Fruit fly (Drosophila melanogaster): ENCODE data around the gene ocn.

ocn gene

DNA sequence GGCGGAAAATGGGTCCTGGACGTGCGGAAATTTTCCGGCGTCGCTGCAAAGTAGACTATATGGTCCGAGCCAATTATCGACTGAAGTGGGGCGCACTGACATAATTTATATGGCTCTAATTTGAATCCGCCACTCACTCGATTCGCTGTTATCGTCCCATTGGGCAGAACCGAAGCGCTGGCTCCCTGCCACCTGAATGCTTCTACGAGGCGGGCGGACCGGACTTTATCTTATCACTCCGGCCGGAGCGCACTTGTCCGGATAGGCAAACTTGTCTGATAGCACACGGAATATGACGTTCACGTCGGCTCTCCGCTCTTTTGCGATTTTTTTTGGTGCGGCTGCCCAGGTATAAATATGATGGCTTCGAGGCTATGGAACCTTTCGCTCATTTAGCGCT, 25.0 kb upstream of the ocn start:
- TF ChIP-seq jim (GFP tag; optimal IDR thresholded peaks at IDR 0.05) (no peak), GATAd (GFP tag; optimal IDR thresholded peaks at IDR 0.05) (no peak), tai (GFP tag; optimal IDR thresholded peaks at IDR 0.05) (no peak), Hnf4 (GFP tag; optimal IDR thresholded peaks at IDR 0.05) (no peak), br (GFP tag; optimal IDR thresholded peaks at IDR 0.05) (peak; percentile 7), Dif (GFP tag; optimal IDR thresholded peaks at IDR 0.05; ENCODE audit: partially characterized antibody) (no peak), CrebA (GFP tag; optimal IDR thresholded peaks at IDR 0.05; ENCODE audit: borderline replicate concordance) (no peak), h (GFP tag; optimal IDR thresholded peaks at IDR 0.05) (peak; percentile 84), ey (GFP tag; optimal IDR thresholded peaks at IDR 0.05) (no peak)

- TF ChIP-seq br (GFP tag; optimal IDR thresholded peaks at IDR 0.05) (no peak), CrebA (GFP tag; optimal IDR thresholded peaks at IDR 0.05; ENCODE audit: borderline replicate concordance) (no peak), GATAd (GFP tag; optimal IDR thresholded peaks at IDR 0.05) (no peak), Sp1 (GFP tag; optimal IDR thresholded peaks at IDR 0.05) (no peak), Abd-B (GFP tag; optimal IDR thresholded peaks at IDR 0.05) (no peak), dl (GFP tag; optimal IDR thresholded peaks at IDR 0.05; ENCODE audit: insufficient read depth in 1 of 2, partially characterized antibody in 2 of 2) (no peak)
These were observed 24.4 kb upstream of the ocn start for dm6 chr3R:30061980-30062379.

- TF ChIP-seq Hnf4 (GFP tag; optimal IDR thresholded peaks at IDR 0.05), result peak; percentile 92
- no peak for TF ChIP-seq jim (GFP tag; optimal IDR thresholded peaks at IDR 0.05)
- TF ChIP-seq rgr (GFP tag; optimal IDR thresholded peaks at IDR 0.05), result peak; percentile 92
- no peak for TF ChIP-seq Dif (GFP tag; optimal IDR thresholded peaks at IDR 0.05; ENCODE audit: partially characterized antibody)
- TF ChIP-seq Dfd (GFP tag; optimal IDR thresholded peaks at IDR 0.05), result no peak
- peak; percentile 88 for TF ChIP-seq Jra (GFP tag; optimal IDR thresholded peaks at IDR 0.05)
- TF ChIP-seq sv (GFP tag; optimal IDR thresholded peaks at IDR 0.05), result peak; percentile 40
- TF ChIP-seq sage (GFP tag; optimal IDR thresholded peaks at IDR 0.05), result peak; percentile 93
- no peak for TF ChIP-seq usp (GFP tag; optimal IDR thresholded peaks at IDR 0.05)
- TF ChIP-seq GATAd (GFP tag; optimal IDR thresholded peaks at IDR 0.05), result peak; percentile 60
- TF ChIP-seq tai (GFP tag; optimal IDR thresholded peaks at IDR 0.05), result peak; percentile 83
- TF ChIP-seq dl (GFP tag; optimal IDR thresholded peaks at IDR 0.05; ENCODE audit: insufficient read depth in 1 of 2, partially characterized antibody in 2 of 2), result no peak
- TF ChIP-seq fru (GFP tag; optimal IDR thresholded peaks at IDR 0.05), result peak; percentile 95
- peak; percentile 93 for TF ChIP-seq br (GFP tag; optimal IDR thresholded peaks at IDR 0.05)
- TF ChIP-seq HLH106 (tag; optimal IDR thresholded peaks at IDR 0.05), result peak; percentile 90
- peak; percentile 22 for TF ChIP-seq Mio (GFP tag; optimal IDR thresholded peaks at IDR 0.05)
- peak; percentile 87 for TF ChIP-seq psq (GFP tag; optimal IDR thresholded peaks at IDR 0.05)
- TF ChIP-seq Hr78 (GFP tag; optimal IDR thresholded peaks at IDR 0.05), result no peak
- peak; percentile 88 for TF ChIP-seq OdsH (GFP tag; optimal IDR thresholded peaks at IDR 0.05)
- TF ChIP-seq brk (GFP tag; optimal IDR thresholded peaks at IDR 0.05), result peak; percentile 79
- no peak for TF ChIP-seq Myc (optimal IDR thresholded peaks at IDR 0.05)
- no peak for TF ChIP-seq N (GFP tag; optimal IDR thresholded peaks at IDR 0.05)
- TF ChIP-seq Rel (GFP tag; optimal IDR thresholded peaks at IDR 0.05), result peak; percentile 37
- peak; percentile 47 for TF ChIP-seq Rel (tag; optimal IDR thresholded peaks at IDR 0.05)
- TF ChIP-seq pan (optimal IDR thresholded peaks at IDR 0.05), result no peak
- TF ChIP-seq woc (GFP tag; optimal IDR thresholded peaks at IDR 0.05), result peak; percentile 87
- no peak for TF ChIP-seq Vsx2 (GFP tag; optimal IDR thresholded peaks at IDR 0.05; ENCODE audit: partially characterized antibody)
- TF ChIP-seq foxo (GFP tag; optimal IDR thresholded peaks at IDR 0.05), result peak; percentile 58 to 93
- peak; percentile 44 for TF ChIP-seq CG9705 (GFP tag; optimal IDR thresholded peaks at IDR 0.05)
- TF ChIP-seq CrebA (GFP tag; optimal IDR thresholded peaks at IDR 0.05; ENCODE audit: borderline replicate concordance), result no peak
- TF ChIP-seq Sp1 (GFP tag; optimal IDR thresholded peaks at IDR 0.05), result peak; percentile 89
- TF ChIP-seq Hr83 (GFP tag; optimal IDR thresholded peaks at IDR 0.05; ENCODE audit: poor library complexity, severe bottlenecking), result no peak
- peak; percentile 91 for TF ChIP-seq CG32264 (GFP tag; optimal IDR thresholded peaks at IDR 0.05)
- TF ChIP-seq dsf (GFP tag; optimal IDR thresholded peaks at IDR 0.05; ENCODE audit: borderline replicate concordance), result no peak
- peak; percentile 76 for TF ChIP-seq dmrt93B (GFP tag; optimal IDR thresholded peaks at IDR 0.05)
- peak; percentile 95 for TF ChIP-seq h (GFP tag; optimal IDR thresholded peaks at IDR 0.05)
- TF ChIP-seq ey (GFP tag; optimal IDR thresholded peaks at IDR 0.05), result peak; percentile 93
- no peak for TF ChIP-seq lola (GFP tag; optimal IDR thresholded peaks at IDR 0.05)
- no peak for TF ChIP-seq Abd-B (GFP tag; optimal IDR thresholded peaks at IDR 0.05)
These were observed 23.6 kb upstream of the ocn start for dm6 chr3R:30061154-30061482.

Measured in whole organism, wandering third instar larva.